Worm (Caenorhabditis elegans): ENCODE data around the gene F21C10.6.

F21C10.6 gene

ce11 chrV:9166306-9166705 lies 42.0 kb downstream of the F21C10.6 start:
- TF ChIP-seq dve-1 (tag; optimal IDR thresholded peaks at IDR 0.05; ENCODE audit: insufficient read depth) (no peak), lin-1 (GFP tag; IDR thresholded peaks at IDR 0.05) (no peak), unc-62 (GFP tag; optimal IDR thresholded peaks at IDR 0.05 in 1 of 2) (peak in 1 of 2 experiments; percentile 89), unc-62 (tag; optimal IDR thresholded peaks at IDR 0.05) (no peak), nhr-28 (tag; optimal IDR thresholded peaks at IDR 0.05) (peak; percentile 19), nhr-25 (tag; optimal IDR thresholded peaks at IDR 0.05; ENCODE audit: borderline replicate concordance, insufficient read depth) (peak; percentile 13), aha-1 (tag) (peak; percentile 22), php-3 (GFP tag; IDR thresholded peaks at IDR 0.05) (no peak), jun-1 (tag; optimal IDR thresholded peaks at IDR 0.05) (no peak), daf-16 (GFP tag; optimal IDR thresholded peaks at IDR 0.05) (no peak), daf-16 (tag; optimal IDR thresholded peaks at IDR 0.05) (no peak), nhr-111 (GFP tag; optimal IDR thresholded peaks at IDR 0.05) (no peak), Y5F2A.4 (GFP tag; optimal IDR thresholded peaks at IDR 0.05) (no peak), sdz-12 (GFP tag; optimal IDR thresholded peaks at IDR 0.05) (no peak), cey-2 (tag; optimal IDR thresholded peaks at IDR 0.05; ENCODE audit: borderline replicate concordance, insufficient read depth) (no peak), fkh-10 (GFP tag; optimal IDR thresholded peaks at IDR 0.05) (no peak), set-16 (GFP tag; IDR thresholded peaks at IDR 0.05) (no peak), vab-7 (GFP tag; IDR thresholded peaks at IDR 0.05) (no peak)

ce11 chrV:9168089-9168488 lies 43.8 kb downstream of the F21C10.6 start, which contains the start of gene B0222.11:
TSS of gene B0222.11 (minus strand) at chrV:9168189.
- no peak for TF ChIP-seq unc-62 (GFP tag; optimal IDR thresholded peaks at IDR 0.05 in 1 of 2)
- TF ChIP-seq unc-62 (tag; optimal IDR thresholded peaks at IDR 0.05) = no peak
- TF ChIP-seq set-16 (GFP tag; IDR thresholded peaks at IDR 0.05) = no peak
- no peak for TF ChIP-seq unc-39 (tag; optimal IDR thresholded peaks at IDR 0.05)
- TF ChIP-seq zip-11 (GFP tag; IDR thresholded peaks at IDR 0.05) = no peak
- no peak for TF ChIP-seq nhr-6 (tag; optimal IDR thresholded peaks at IDR 0.05)
- no peak for TF ChIP-seq nhr-41 (GFP tag; IDR thresholded peaks at IDR 0.05)
- no peak for TF ChIP-seq sdz-12 (GFP tag; optimal IDR thresholded peaks at IDR 0.05)
- no peak for TF ChIP-seq hlh-11 (tag; optimal IDR thresholded peaks at IDR 0.05)
- TF ChIP-seq nhr-111 (GFP tag; optimal IDR thresholded peaks at IDR 0.05) = no peak
- no peak for TF ChIP-seq zfp-3 (GFP tag; conservative IDR thresholded peaks at IDR 0.05)
- TF ChIP-seq ceh-62 (tag; optimal IDR thresholded peaks at IDR 0.05) = no peak
- TF ChIP-seq arid-1 (GFP tag; conservative IDR thresholded peaks at IDR 0.05) = no peak
- TF ChIP-seq hmg-1.1 (GFP tag; IDR thresholded peaks at IDR 0.05) = no peak
- TF ChIP-seq ces-1 (GFP tag; optimal IDR thresholded peaks at IDR 0.05) = no peak
- no peak for TF ChIP-seq Y5F2A.4 (GFP tag; optimal IDR thresholded peaks at IDR 0.05)
- TF ChIP-seq lin-15B (tag; optimal IDR thresholded peaks at IDR 0.05) = no peak

- TF ChIP-seq dmd-6 (GFP tag; IDR thresholded peaks at IDR 0.05) = peak; percentile 18; the same call in 1 of the 2 replicates
- TF ChIP-seq daf-16 (GFP tag; optimal IDR thresholded peaks at IDR 0.05) = no peak
- peak; percentile 92 for TF ChIP-seq daf-16 (tag; optimal IDR thresholded peaks at IDR 0.05)
- TF ChIP-seq hlh-11 (tag; optimal IDR thresholded peaks at IDR 0.05) = peak; percentile 28
- peak; percentile 61 for TF ChIP-seq nhr-77 (tag; optimal IDR thresholded peaks at IDR 0.05)
- TF ChIP-seq dpl-1 (GFP tag; optimal IDR thresholded peaks at IDR 0.05) = no peak
- TF ChIP-seq D1046.2 (GFP tag; IDR thresholded peaks at IDR 0.05) = no peak
- peak; percentile 68 for TF ChIP-seq nhr-28 (tag; optimal IDR thresholded peaks at IDR 0.05)
- peak; percentile 59 for TF ChIP-seq dve-1 (tag; optimal IDR thresholded peaks at IDR 0.05; ENCODE audit: insufficient read depth)
- peak; percentile 29 for TF ChIP-seq pqm-1 (tag; optimal IDR thresholded peaks at IDR 0.05)
Observed at ce11 chrV:9172989-9173388, 48.7 kb downstream of the F21C10.6 start, which contains the start of gene gad-3. TSS of gene gad-3 (minus strand) at chrV:9173005.

ce11 chrV:9173789-9174188 lies 49.5 kb downstream of the F21C10.6 start, which contains the start of gene pqn-16:
TSS of gene pqn-16 (plus strand) at chrV:9174089.
- TF ChIP-seq D1046.2 (GFP tag; IDR thresholded peaks at IDR 0.05) (no peak), daf-16 (GFP tag; optimal IDR thresholded peaks at IDR 0.05) (no peak), daf-16 (tag; optimal IDR thresholded peaks at IDR 0.05) (peak; percentile 26), lin-1 (GFP tag; IDR thresholded peaks at IDR 0.05) (no peak), ceh-20 (GFP tag; IDR thresholded peaks at IDR 0.05) (no peak)
